Worm (Caenorhabditis elegans) whole organism, early embryonic: ENCODE measurements around the gene F56B6.6.

Experiments
- B0310.2 ChIP-seq: sonication (generic microtip); optimal IDR thresholded peaks from 2 replicates; lab custom pipeline; 2016; ENCODE audit warnings: mild to moderate bottlenecking, missing genetic modification characterization, missing compliant biosample characterization
- F13C5.2 ChIP-seq: sonication (generic microtip); optimal IDR thresholded peaks from 2 replicates; lab custom pipeline; 2017; ENCODE audit warnings: mild to moderate bottlenecking, missing genetic modification characterization, inconsistent platforms, missing compliant biosample characterization
- aly-1 ChIP-seq: sonication (generic microtip); optimal IDR thresholded peaks from 2 replicates; lab custom pipeline; 2016; ENCODE audit warnings: missing genetic modification characterization, missing compliant biosample characterization
- ama-1 ChIP-seq: fragments of 150-350 bp; optimal IDR thresholded peaks from 2 replicates; lab custom pipeline; 2014
- ceh-13 ChIP-seq: fragments of 200-800 bp; sonication (Bioruptor generic); optimal IDR thresholded peaks from 2 replicates; lab custom pipeline; 2018; ENCODE audit warnings: mild to moderate bottlenecking, missing genetic modification characterization, missing compliant biosample characterization
- ceh-36 ChIP-seq: sonication (generic microtip); optimal IDR thresholded peaks from 2 replicates; lab custom pipeline; 2016; ENCODE audit warnings: missing genetic modification characterization, inconsistent platforms, missing compliant biosample characterization
- ets-7 ChIP-seq: sonication (generic microtip); optimal IDR thresholded peaks from 2 replicates; lab custom pipeline; 2016; ENCODE audit warnings: missing genotype, missing genetic modification characterization, missing compliant biosample characterization
- flt-1 ChIP-seq: fragments of 200-800 bp; sonication (Bioruptor generic); IDR thresholded peaks from 2 replicates; pipeline ENCODE4 v1.3.6; 2022; ENCODE audit warnings: missing genetic modification characterization, missing compliant biosample characterization
- hmbx-1 ChIP-seq: sonication (generic microtip); optimal IDR thresholded peaks from 2 replicates; lab custom pipeline; 2016; ENCODE audit warnings: mild to moderate bottlenecking, missing genetic modification characterization, missing compliant biosample characterization
- hmg-4 ChIP-seq: fragments of 200-800 bp; sonication (Bioruptor generic); optimal IDR thresholded peaks from 2 replicates; lab custom pipeline; 2018; ENCODE audit warnings: mild to moderate bottlenecking, missing genetic modification characterization, missing compliant biosample characterization
- hnd-1 ChIP-seq: sonication (generic microtip); optimal IDR thresholded peaks from 2 replicates; lab custom pipeline; 2016; ENCODE audit warnings: missing genetic modification characterization, missing compliant biosample characterization
- pes-1 ChIP-seq: fragments of 200-800 bp; sonication (Bioruptor generic); IDR thresholded peaks from 2 replicates; pipeline ENCODE4 v1.3.6; 2022; ENCODE audit warnings: missing genetic modification reagents, missing genetic modification characterization, missing compliant biosample characterization
- scrt-1 ChIP-seq: fragments of 200-800 bp; sonication (Bioruptor generic); IDR thresholded peaks from 2 replicates; pipeline ENCODE4 v1.3.6; 2022; ENCODE audit warnings: missing genetic modification characterization, missing compliant biosample characterization
- sea-1 ChIP-seq: fragments of 200-800 bp; sonication (Bioruptor generic); conservative IDR thresholded peaks from 2 replicates; pipeline ENCODE4 v1.3.6; 2022; ENCODE audit warnings: missing genetic modification characterization, missing compliant biosample characterization
- tbx-11 ChIP-seq: fragments of 200-800 bp; sonication (Bioruptor generic); IDR thresholded peaks from 2 replicates; pipeline ENCODE4 v1.3.6; 2022; ENCODE audit warnings: missing genetic modification characterization, missing compliant biosample characterization
- tbx-37 ChIP-seq: fragments of 200-800 bp; sonication (Bioruptor generic); conservative IDR thresholded peaks from 2 replicates; pipeline ENCODE4 v1.3.6; 2022; ENCODE audit warnings: missing genetic modification reagents, missing genetic modification characterization, missing compliant biosample characterization
- tra-4 ChIP-seq: sonication (generic microtip); optimal IDR thresholded peaks from 2 replicates; lab custom pipeline; 2017; ENCODE audit warnings: missing genetic modification characterization, missing compliant biosample characterization

The F56B6.6 gene

ce11 chrX:3503025-3503424 lies 29.8 kb downstream of the F56B6.6 start:
- TF ChIP-seq hnd-1 (tag; lab: Kevin White, UChicago) (no peak), tbx-11 (no peak), F13C5.2 (tag; lab: Kevin White, UChicago) (no peak), ama-1 (lab: Kevin White, UChicago) (no peak), tra-4 (no peak), sea-1 (no peak), scrt-1 (GFP tag; lab: Robert Waterston, UW) (no peak), hmg-4 (GFP tag; lab: Kevin White, UChicago) (no peak), flt-1 (no peak), aly-1 (tag; lab: Kevin White, UChicago) (no peak)

ce11 chrX:3500903-3501302 lies 31.9 kb downstream of the F56B6.6 start:
- TF ChIP-seq tbx-11 (no peak), ama-1 (lab: Kevin White, UChicago) (no peak), hnd-1 (tag; lab: Kevin White, UChicago) (no peak), sea-1 (no peak), hmbx-1 (no peak), tbx-37 (GFP tag; lab: Robert Waterston, UW) (no peak), flt-1 (no peak), scrt-1 (GFP tag; lab: Robert Waterston, UW) (no peak), ets-7 (no peak), hmg-4 (GFP tag; lab: Kevin White, UChicago) (no peak), F13C5.2 (tag; lab: Kevin White, UChicago) (no peak), ceh-13 (GFP tag; lab: Kevin White, UChicago) (no peak), ceh-36 (tag; lab: Kevin White, UChicago) (no peak), aly-1 (tag; lab: Kevin White, UChicago) (no peak), B0310.2 (tag; lab: Kevin White, UChicago) (no peak), pes-1 (no peak), tra-4 (no peak)

- no peak for TF ChIP-seq tra-4
- no peak for TF ChIP-seq aly-1 (tag; lab: Kevin White, UChicago)
- TF ChIP-seq sea-1, result no peak
- TF ChIP-seq flt-1, result no peak
- no peak for TF ChIP-seq hmbx-1
- no peak for TF ChIP-seq B0310.2 (tag; lab: Kevin White, UChicago)
- TF ChIP-seq scrt-1 (GFP tag; lab: Robert Waterston, UW), result no peak
- no peak for TF ChIP-seq F13C5.2 (tag; lab: Kevin White, UChicago)
- no peak for TF ChIP-seq ceh-36 (tag; lab: Kevin White, UChicago)
- TF ChIP-seq hmg-4 (GFP tag; lab: Kevin White, UChicago), result no peak
- TF ChIP-seq tbx-11, result no peak
- TF ChIP-seq pes-1, result no peak
- no peak for TF ChIP-seq ceh-13 (GFP tag; lab: Kevin White, UChicago)
- TF ChIP-seq hnd-1 (tag; lab: Kevin White, UChicago), result no peak
- TF ChIP-seq tbx-37 (GFP tag; lab: Robert Waterston, UW), result no peak
These were observed 32.5 kb downstream of the F56B6.6 start for ce11 chrX:3500357-3500756.

- TF ChIP-seq flt-1 (no peak), hmg-4 (GFP tag; lab: Kevin White, UChicago) (no peak), sea-1 (no peak), aly-1 (tag; lab: Kevin White, UChicago) (no peak), tbx-37 (GFP tag; lab: Robert Waterston, UW) (no peak), tra-4 (no peak), ceh-36 (tag; lab: Kevin White, UChicago) (no peak), pes-1 (no peak)
These were observed 33.0 kb downstream of the F56B6.6 start for ce11 chrX:3499867-3500266.

- TF ChIP-seq ets-7 (no peak), pes-1 (no peak), hmg-4 (GFP tag; lab: Kevin White, UChicago) (no peak), ama-1 (lab: Kevin White, UChicago) (no peak), hmbx-1 (no peak), sea-1 (no peak), ceh-36 (tag; lab: Kevin White, UChicago) (no peak)
These were observed 33.9 kb downstream of the F56B6.6 start, which contains the start of gene C12D12.1 for ce11 chrX:3498953-3499352. Gene C12D12.1, plus strand, starts transcription at chrX:3499253.

ce11 chrX:3495776-3496175 lies 37.0 kb downstream of the F56B6.6 start, which contains the start of gene glt-1:
Gene glt-1, plus strand, starts transcription at chrX:3496026.
- no peak for TF ChIP-seq flt-1
- no peak for TF ChIP-seq sea-1
- no peak for TF ChIP-seq hnd-1 (tag; lab: Kevin White, UChicago)
- TF ChIP-seq B0310.2 (tag; lab: Kevin White, UChicago), result no peak
- no peak for TF ChIP-seq F13C5.2 (tag; lab: Kevin White, UChicago)
- TF ChIP-seq aly-1 (tag; lab: Kevin White, UChicago), result no peak
- no peak for TF ChIP-seq tbx-11
- no peak for TF ChIP-seq hmg-4 (GFP tag; lab: Kevin White, UChicago)
- TF ChIP-seq tra-4, result no peak
- TF ChIP-seq scrt-1 (GFP tag; lab: Robert Waterston, UW), result no peak
- no peak for TF ChIP-seq ets-7
- no peak for TF ChIP-seq tbx-37 (GFP tag; lab: Robert Waterston, UW)
- no peak for TF ChIP-seq hmbx-1
- no peak for TF ChIP-seq ceh-36 (tag; lab: Kevin White, UChicago)
- no peak for TF ChIP-seq ceh-13 (GFP tag; lab: Kevin White, UChicago)

- TF ChIP-seq tbx-37 (GFP tag; lab: Robert Waterston, UW), result no peak
- TF ChIP-seq tra-4, result no peak
- no peak for TF ChIP-seq ceh-36 (tag; lab: Kevin White, UChicago)
- no peak for TF ChIP-seq hmg-4 (GFP tag; lab: Kevin White, UChicago)
- no peak for TF ChIP-seq pes-1
- no peak for TF ChIP-seq hmbx-1
- TF ChIP-seq flt-1, result no peak
- TF ChIP-seq aly-1 (tag; lab: Kevin White, UChicago), result no peak
- no peak for TF ChIP-seq ama-1 (lab: Kevin White, UChicago)
- no peak for TF ChIP-seq sea-1
- TF ChIP-seq ceh-13 (GFP tag; lab: Kevin White, UChicago), result no peak
- no peak for TF ChIP-seq ets-7
- no peak for TF ChIP-seq F13C5.2 (tag; lab: Kevin White, UChicago)
These were observed 38.2 kb downstream of the F56B6.6 start for ce11 chrX:3494634-3495033.

- TF ChIP-seq tbx-11 (no peak), ceh-13 (GFP tag; lab: Kevin White, UChicago) (no peak)
These were observed 40.4 kb downstream of the F56B6.6 start for ce11 chrX:3492431-3492830.
